4 worm cellular contexts compared by ENCODE assay signal in the genomic region with DNA sequence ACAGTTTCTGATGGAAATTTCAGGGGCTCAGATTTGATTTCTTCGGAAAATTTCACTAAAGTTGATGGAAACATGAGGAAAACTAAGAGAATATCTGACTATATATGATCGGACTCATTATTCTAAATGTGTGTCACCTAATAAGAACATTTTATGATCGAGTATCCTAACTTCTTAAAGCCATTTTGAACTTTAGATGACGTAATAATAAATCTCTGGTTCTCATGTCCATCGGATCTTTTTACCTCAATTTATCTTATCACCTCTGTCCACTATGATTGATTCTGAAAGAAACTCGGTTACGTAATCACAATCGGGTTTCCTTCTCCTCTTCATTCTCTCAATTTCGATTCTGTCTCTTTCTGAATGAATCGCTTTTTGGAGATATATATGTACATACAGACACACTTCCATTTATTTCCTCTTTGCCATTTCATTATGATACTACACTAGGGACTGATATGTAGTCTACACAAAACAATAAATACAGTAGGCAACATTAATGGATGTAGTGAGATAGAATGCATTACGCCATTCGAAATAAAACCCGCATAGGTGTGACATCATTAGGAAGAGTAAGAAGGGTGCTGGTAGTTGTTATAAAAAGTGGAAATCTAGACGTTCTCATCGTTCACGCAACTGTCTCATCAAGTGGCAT.
TF ChIP-seq lines count a peak whose summit lies in the region.

No protein-coding gene starts in this region.

TF ChIP-seq in whole organism, L1 larva, 84 proteins besides CTCF, POLR2A, EP300 and RAD21:
- TF ChIP-seq nhr-85 (tag; lab: Kevin White, UChicago), result peak; percentile 13
- TF ChIP-seq mab-9 (GFP tag; IDR thresholded peaks at IDR 0.05; lab: Robert Waterston, UW), result no peak
- no peak for TF ChIP-seq efl-1 (optimal IDR thresholded peaks at IDR 0.05; lab: Kevin White, UChicago)
- peak in 1 of 2 experiments; percentile 8 for TF ChIP-seq efl-1 (GFP tag; optimal IDR thresholded peaks at IDR 0.05 in 1 of 2; lab: Kevin White, UChicago)
- TF ChIP-seq grh-1 (GFP tag; IDR thresholded peaks at IDR 0.05; lab: Robert Waterston, UW), result no peak
- TF ChIP-seq blmp-1 (tag; optimal IDR thresholded peaks at IDR 0.05; lab: Kevin White, UChicago), result peak; percentile 25

TF ChIP-seq in whole organism, L3 larva, 47 proteins besides CTCF, POLR2A, EP300 and RAD21:
- TF ChIP-seq nhr-43 (tag; optimal IDR thresholded peaks at IDR 0.05; lab: Kevin White, UChicago; ENCODE audit: poor library complexity, severe bottlenecking), result peak; percentile 26
- peak; percentile 2 for TF ChIP-seq nhr-25 (tag; optimal IDR thresholded peaks at IDR 0.05; lab: Kevin White, UChicago)
- no peak for TF ChIP-seq nhr-11 (tag; optimal IDR thresholded peaks at IDR 0.05; lab: Kevin White, UChicago)
- no peak for TF ChIP-seq elt-3 (tag; optimal IDR thresholded peaks at IDR 0.05; lab: Kevin White, UChicago)

TF ChIP-seq in whole organism, L4 larva, 104 proteins besides CTCF, POLR2A, EP300 and RAD21:
- TF ChIP-seq ZK337.2 (GFP tag; IDR thresholded peaks at IDR 0.05; lab: Robert Waterston, UW) (no peak), nhr-28 (tag; optimal IDR thresholded peaks at IDR 0.05; lab: Kevin White, UChicago) (peak; percentile 97), lin-38 (GFP tag; IDR thresholded peaks at IDR 0.05; lab: Robert Waterston, UW) (no peak), gei-8 (GFP tag; optimal IDR thresholded peaks at IDR 0.05; lab: Kevin White, UChicago) (no peak)
TF ChIP-seq in whole organism, L4 larva: peak in this region for 1.

TF ChIP-seq in whole organism, mixed stage, embryonic, 35 proteins besides CTCF, POLR2A, EP300 and RAD21:
- TF ChIP-seq drap-1 (GFP tag; optimal IDR thresholded peaks at IDR 0.05; lab: Kevin White, UChicago) (no peak), zip-8 (tag; optimal IDR thresholded peaks at IDR 0.05; lab: Kevin White, UChicago) (peak; percentile 98), mab-5 (tag; optimal IDR thresholded peaks at IDR 0.05; lab: Kevin White, UChicago) (no peak), ceh-39 (tag; optimal IDR thresholded peaks at IDR 0.05; lab: Kevin White, UChicago) (no peak), ham-2 (GFP tag; optimal IDR thresholded peaks at IDR 0.05; lab: Kevin White, UChicago) (no peak)

Comparison
In these comparisons a context has a peak if more than half of its experiments do, and no peak if none do; other contexts are left out.
1. Of the 29 proteins assayed by ChIP-seq in both whole organism, L4 larva and whole organism, L1 larva: peak only in whole organism, L4 larva: nhr-28; only in whole organism, L1 larva: none; in both: none; in neither: 28.